Fruit fly (Drosophila melanogaster): Measurements from ENCODE around the gene CG33270.

- TF ChIP-seq psq (optimal IDR thresholded peaks at IDR 0.05) (no peak), pan (optimal IDR thresholded peaks at IDR 0.05) (no peak), CG8478 (optimal IDR thresholded peaks at IDR 0.05) (no peak), Dll (optimal IDR thresholded peaks at IDR 0.05) (no peak)
Observed at dm6 chr3L:11551949-11552348, 26.5 kb downstream of the CG33270 start.

Data from whole organism.